Fruit fly (Drosophila melanogaster): ENCODE results near the gene Pgant6.

Gene Pgant6

dm6 chr3L:2766269-2767088, 15.6 kb upstream of the Pgant6 start, which contains the start of the genes Mrtf and Non2 (continued):
- TF ChIP-seq CG6765 (GFP tag; optimal IDR thresholded peaks at IDR 0.05) (no peak), bigmax (GFP tag; optimal IDR thresholded peaks at IDR 0.05) (no peak), corto (GFP tag; optimal IDR thresholded peaks at IDR 0.05) (no peak), ind (GFP tag; optimal IDR thresholded peaks at IDR 0.05) (peak; percentile 68), B-H2 (GFP tag; optimal IDR thresholded peaks at IDR 0.05) (peak; percentile 50), gcm2 (GFP tag; optimal IDR thresholded peaks at IDR 0.05) (peak; percentile 18), Xrp1 (GFP tag; IDR thresholded peaks at IDR 0.05) (peak; percentile 37; the same call in 1 of the 2 replicates), CG16815 (GFP tag; optimal IDR thresholded peaks at IDR 0.05) (peak; percentile 42), Adf1 (GFP tag; IDR thresholded peaks at IDR 0.05) (no peak), C15 (GFP tag; IDR thresholded peaks at IDR 0.05) (0 out of 3 replicates have a peak, but pooled peaks have one; percentile 26), CG31224 (GFP tag; IDR thresholded peaks at IDR 0.05) (no peak), CG10979 (tag; optimal IDR thresholded peaks at IDR 0.05) (peak; percentile 36), CG2875 (GFP tag; optimal IDR thresholded peaks at IDR 0.05) (no peak), D (optimal IDR thresholded peaks at IDR 0.05) (no peak), D (GFP tag; optimal IDR thresholded peaks at IDR 0.05) (peak; percentile 26), NC2β (GFP tag; optimal IDR thresholded peaks at IDR 0.05) (peak; percentile 48), CoRest (tag; optimal IDR thresholded peaks at IDR 0.05) (peak; percentile 76), NC2α (GFP tag; optimal IDR thresholded peaks at IDR 0.05) (no peak), chm (GFP tag; IDR thresholded peaks at IDR 0.05) (peak; percentile 35; the same call in 1 of the 2 replicates), CG12659 (GFP tag; optimal IDR thresholded peaks at IDR 0.05) (peak; percentile 75), tll (GFP tag; optimal IDR thresholded peaks at IDR 0.05) (no peak), CTCF (GFP tag; optimal IDR thresholded peaks at IDR 0.05) (peak; percentile 19), CG10431 (GFP tag; optimal IDR thresholded peaks at IDR 0.05) (no peak), schlank (tag; optimal IDR thresholded peaks at IDR 0.05) (peak; percentile 20), fu2 (GFP tag; optimal IDR thresholded peaks at IDR 0.05) (peak; percentile 42), Vsx1 (GFP tag; optimal IDR thresholded peaks at IDR 0.05) (no peak), sima (GFP tag; optimal IDR thresholded peaks at IDR 0.05) (peak; percentile 4), pnt (GFP tag; optimal IDR thresholded peaks at IDR 0.05) (peak; percentile 55), Hmr (GFP tag; optimal IDR thresholded peaks at IDR 0.05) (peak; percentile 63), CG7745 (tag; optimal IDR thresholded peaks at IDR 0.05) (no peak), CG13775 (GFP tag; optimal IDR thresholded peaks at IDR 0.05) (peak; percentile 73), nau (GFP tag; optimal IDR thresholded peaks at IDR 0.05) (no peak), pros (GFP tag; optimal IDR thresholded peaks at IDR 0.05) (no peak), CG17802 (tag; optimal IDR thresholded peaks at IDR 0.05) (no peak), pita (GFP tag; optimal IDR thresholded peaks at IDR 0.05) (no peak), CG3065 (GFP tag; optimal IDR thresholded peaks at IDR 0.05) (no peak), Dll (GFP tag; IDR thresholded peaks at IDR 0.05; ENCODE audit: partially characterized antibody) (peak; percentile 86), CG18599 (GFP tag; optimal IDR thresholded peaks at IDR 0.05) (peak; percentile 62), CG1529 (GFP tag; optimal IDR thresholded peaks at IDR 0.05) (peak; percentile 3), ftz-f1 (GFP tag; optimal IDR thresholded peaks at IDR 0.05) (no peak), pum (GFP tag; optimal IDR thresholded peaks at IDR 0.05) (peak; percentile 60), CG14860 (GFP tag; IDR thresholded peaks at IDR 0.05; ENCODE audit: partially characterized antibody) (peak; percentile 73), en (GFP tag; optimal IDR thresholded peaks at IDR 0.05) (no peak), tgo (GFP tag; IDR thresholded peaks at IDR 0.05) (peak; percentile 45; the same call in 2 of the 3 replicates), Oli (tag; optimal IDR thresholded peaks at IDR 0.05) (peak; percentile 17), Six4 (GFP tag; optimal IDR thresholded peaks at IDR 0.05) (peak; percentile 50), sisA (GFP tag; IDR thresholded peaks at IDR 0.05) (peak; percentile 57), aop (GFP tag; IDR thresholded peaks at IDR 0.05) (no peak), ash1 (GFP tag; optimal IDR thresholded peaks at IDR 0.05) (no peak)

All from whole organism, embryonic.